Fruit fly (Drosophila melanogaster) whole organism, pupa: ENCODE results near the gene CG16772.

Source experiments
- CG13204 ChIP-seq: fragments of 200-800 bp; sonication (Bioruptor generic); optimal IDR thresholded peaks from 2 replicates; lab custom pipeline; 2018; ENCODE audit warnings: missing biosample characterization, mild to moderate bottlenecking, missing genetic modification characterization, moderate library complexity
- CG17806 ChIP-seq: fragments of 200-800 bp; sonication (Bioruptor generic); optimal IDR thresholded peaks from 2 replicates; lab custom pipeline; 2018; ENCODE audit warnings: missing biosample characterization, mild to moderate bottlenecking, missing genetic modification characterization, moderate library complexity
- CG4496 ChIP-seq: fragments of 200-800 bp; sonication (Bioruptor generic); IDR thresholded peaks from 3 replicates; pipeline ENCODE4 v1.3.6; 2022; ENCODE audit warnings: missing biosample characterization, missing genetic modification characterization
- CG8159 ChIP-seq: fragments of 200-800 bp; sonication (Bioruptor generic); optimal IDR thresholded peaks from 3 replicates; lab custom pipeline; 2018; ENCODE audit warnings: missing biosample characterization, mild to moderate bottlenecking, missing genetic modification characterization, moderate library complexity
- D1 ChIP-seq: fragments of 200-800 bp; sonication (Bioruptor generic); optimal IDR thresholded peaks from 2 replicates; lab custom pipeline; 2018; ENCODE audit warnings: missing biosample characterization, mild to moderate bottlenecking, missing genetic modification characterization, moderate library complexity
- EcR ChIP-seq: fragments of 200-800 bp; sonication (Bioruptor generic); optimal IDR thresholded peaks from 3 replicates; lab custom pipeline; 2019; ENCODE audit warnings: missing biosample characterization, missing genetic modification characterization, mild to moderate bottlenecking, moderate library complexity, missing genetic modification reagents

DNA sequence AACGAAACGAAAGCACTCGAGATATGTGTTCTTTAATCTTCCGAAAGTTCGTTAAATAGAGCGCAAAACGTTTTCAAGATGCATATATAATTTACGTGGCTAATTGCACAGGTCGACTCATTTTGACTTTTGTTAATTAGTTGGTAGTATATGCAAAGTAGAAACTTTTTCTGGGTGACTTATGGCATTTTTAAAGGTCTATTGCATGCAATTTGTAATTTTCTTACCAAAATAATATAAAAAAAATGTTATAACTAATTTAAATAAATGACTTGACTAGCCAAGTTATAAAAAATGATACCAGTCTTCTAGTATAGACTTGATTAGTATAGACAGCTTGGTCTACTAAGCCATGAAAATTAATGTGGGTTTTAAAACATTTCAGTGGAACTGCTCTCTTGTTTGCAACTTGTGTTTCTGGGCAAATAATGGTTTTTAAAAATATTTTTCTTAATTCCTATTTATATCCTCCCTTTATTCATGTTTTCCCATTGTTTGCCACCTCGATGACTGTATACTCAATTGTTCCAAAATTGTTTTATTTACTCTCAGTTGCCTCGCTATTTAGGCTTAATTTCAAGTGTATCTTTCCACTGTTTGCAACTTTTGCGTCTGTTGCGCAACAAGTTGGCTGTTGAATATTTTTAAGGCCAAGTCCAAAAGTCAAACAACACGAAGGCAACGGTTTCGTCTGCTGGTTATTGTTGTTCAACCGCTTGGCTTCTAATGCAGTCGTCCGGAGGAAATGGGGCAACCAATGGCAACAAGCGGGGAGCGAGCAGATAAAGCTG, 25.6 kb downstream of the CG16772 start:
- TF ChIP-seq CG8159 (tag; lab: Kevin White, UChicago), result no peak
- no peak for TF ChIP-seq CG4496
- no peak for TF ChIP-seq D1 (tag; lab: Kevin White, UChicago)
- no peak for TF ChIP-seq CG17806
- TF ChIP-seq EcR (GFP tag; lab: Kevin White, UChicago), result no peak
- no peak for TF ChIP-seq CG13204
